Worm (Caenorhabditis elegans) whole organism, mixed stage, embryonic: ENCODE measurements around the gene picc-1.

Source experiments
- bed-3 ChIP-seq: fragments of 200-800 bp; sonication (Bioruptor generic); optimal IDR thresholded peaks from 3 replicates; lab custom pipeline; 2018; ENCODE audit warnings: mild to moderate bottlenecking, missing genetic modification characterization, moderate library complexity, missing compliant biosample characterization
- blmp-1 ChIP-seq: fragments of 150-350 bp; optimal IDR thresholded peaks from 2 replicates; lab custom pipeline; 2014; ENCODE audit warnings: missing biosample characterization, missing genetic modification characterization
- ceh-39 ChIP-seq: fragments of 150-350 bp; optimal IDR thresholded peaks from 2 replicates; lab custom pipeline; 2014; ENCODE audit warnings: missing biosample characterization, missing genetic modification characterization
- ceh-83 ChIP-seq: fragments of 200-800 bp; sonication (Bioruptor generic); optimal IDR thresholded peaks from 2 replicates; lab custom pipeline; 2018; ENCODE audit warnings: mild to moderate bottlenecking, missing genetic modification characterization, missing compliant biosample characterization
- ces-1 ChIP-seq: fragments of 150-350 bp; optimal IDR thresholded peaks from 2 replicates; lab custom pipeline; 2014; ENCODE audit warnings: missing biosample characterization, missing genetic modification reagents, missing genetic modification characterization
- cnd-1 ChIP-seq: fragments of 200-800 bp; sonication (Bioruptor generic); optimal IDR thresholded peaks from 2 replicates; lab custom pipeline; 2018; ENCODE audit warnings: mild to moderate bottlenecking, missing genetic modification characterization, missing compliant biosample characterization
- drap-1 ChIP-seq: fragments of 200-800 bp; sonication (Bioruptor generic); optimal IDR thresholded peaks from 3 replicates; lab custom pipeline; 2018; ENCODE audit warnings: mild to moderate bottlenecking, missing genetic modification characterization, missing compliant biosample characterization
- elt-1 ChIP-seq: sonication (generic microtip); optimal IDR thresholded peaks from 2 replicates; lab custom pipeline; 2017; ENCODE audit warnings: missing genetic modification characterization, mild to moderate bottlenecking, missing compliant biosample characterization, antibody characterized with exemption, moderate library complexity, borderline replicate concordance; ENCODE audit not compliant: insufficient read depth
- elt-3 ChIP-seq: fragments of 150-350 bp; optimal IDR thresholded peaks from 2 replicates; lab custom pipeline; 2014; ENCODE audit warnings: missing biosample characterization, missing genetic modification characterization
- flh-1 ChIP-seq: fragments of 200-800 bp; sonication (Bioruptor generic); optimal IDR thresholded peaks from 2 replicates; lab custom pipeline; 2018; ENCODE audit warnings: mild to moderate bottlenecking, missing genetic modification characterization, moderate library complexity, missing compliant biosample characterization
- ham-2 ChIP-seq: fragments of 200-800 bp; sonication (Bioruptor generic); optimal IDR thresholded peaks from 2 replicates; lab custom pipeline; 2018; ENCODE audit warnings: mild to moderate bottlenecking, missing genetic modification characterization, missing compliant biosample characterization
- hlh-1 ChIP-seq: fragments of 150-350 bp; optimal IDR thresholded peaks from 2 replicates; lab custom pipeline; 2014; ENCODE audit warnings: missing biosample characterization, missing genetic modification reagents, missing genetic modification characterization
- lin-13 ChIP-seq: fragments of 150-350 bp; optimal IDR thresholded peaks from 2 replicates; lab custom pipeline; 2014; ENCODE audit warnings: missing biosample characterization, missing genetic modification characterization
- lin-32 ChIP-seq: fragments of 200-800 bp; sonication (Bioruptor generic); optimal IDR thresholded peaks from 2 replicates; lab custom pipeline; 2018; ENCODE audit warnings: mild to moderate bottlenecking, missing genetic modification characterization, missing compliant biosample characterization
- lsy-2 ChIP-seq: fragments of 150-350 bp; optimal IDR thresholded peaks from 2 replicates; lab custom pipeline; 2014; ENCODE audit warnings: missing biosample characterization, missing genetic modification characterization
- mab-5 ChIP-seq: fragments of 150-350 bp; optimal IDR thresholded peaks from 2 replicates; lab custom pipeline; 2014; ENCODE audit warnings: missing biosample characterization, missing genetic modification characterization
- mep-1 ChIP-seq: fragments of 150-350 bp; optimal IDR thresholded peaks from 2 replicates; lab custom pipeline; 2017; ENCODE audit warnings: missing biosample characterization, missing genetic modification reagents, missing genetic modification characterization, inconsistent platforms
- mls-2 ChIP-seq: sonication (generic microtip); optimal IDR thresholded peaks from 2 replicates; lab custom pipeline; 2016; ENCODE audit warnings: mild to moderate bottlenecking, missing genetic modification characterization, moderate library complexity, missing compliant biosample characterization
- nhr-12 ChIP-seq: fragments of 150-350 bp; optimal IDR thresholded peaks from 2 replicates; lab custom pipeline; 2014; ENCODE audit warnings: missing biosample characterization, missing genetic modification characterization
- nhr-2 ChIP-seq: fragments of 150-350 bp; optimal IDR thresholded peaks from 2 replicates; lab custom pipeline; 2014; ENCODE audit warnings: missing biosample characterization, missing genetic modification characterization
- nhr-237 ChIP-seq: fragments of 150-350 bp; optimal IDR thresholded peaks from 2 replicates; lab custom pipeline; 2014; ENCODE audit warnings: missing biosample characterization, missing genetic modification characterization
- nhr-28 ChIP-seq: fragments of 150-350 bp; optimal IDR thresholded peaks from 2 replicates; lab custom pipeline; 2014; ENCODE audit warnings: missing biosample characterization, missing genetic modification characterization
- nhr-76 ChIP-seq: sonication (generic microtip); optimal IDR thresholded peaks from 2 replicates; lab custom pipeline; 2017; ENCODE audit warnings: missing biosample characterization, missing genetic modification characterization
- pha-4 ChIP-seq: fragments of 150-350 bp; optimal IDR thresholded peaks from 2 replicates; lab custom pipeline; 2018; ENCODE audit warnings: missing biosample characterization, missing genetic modification reagents, missing genetic modification characterization
- sem-2 ChIP-seq: fragments of 200-800 bp; sonication (Bioruptor generic); optimal IDR thresholded peaks from 2 replicates; lab custom pipeline; 2018; ENCODE audit warnings: mild to moderate bottlenecking, missing genetic modification characterization, missing compliant biosample characterization
- sptf-1 ChIP-seq: sonication (generic microtip); optimal IDR thresholded peaks from 2 replicates; lab custom pipeline; 2017; ENCODE audit warnings: mild to moderate bottlenecking, missing genetic modification characterization, moderate library complexity, missing compliant biosample characterization
- unc-120 ChIP-seq: sonication (generic microtip); optimal IDR thresholded peaks from 2 replicates; lab custom pipeline; 2017; ENCODE audit warnings: missing genetic modification characterization, missing compliant biosample characterization; ENCODE audit not compliant: poor library complexity, severe bottlenecking
- unc-62 ChIP-seq: fragments of 150-350 bp; optimal IDR thresholded peaks from 2 replicates; lab custom pipeline; 2014; ENCODE audit warnings: missing biosample characterization, missing genetic modification reagents, missing genetic modification characterization
- zip-8 ChIP-seq: fragments of 150-350 bp; optimal IDR thresholded peaks from 2 replicates; lab custom pipeline; 2014; ENCODE audit warnings: missing biosample characterization, missing genetic modification characterization
- ztf-11 ChIP-seq: fragments of 150-350 bp; optimal IDR thresholded peaks from 2 replicates; lab custom pipeline; 2014; ENCODE audit warnings: missing biosample characterization, missing genetic modification characterization

Gene picc-1

DNA sequence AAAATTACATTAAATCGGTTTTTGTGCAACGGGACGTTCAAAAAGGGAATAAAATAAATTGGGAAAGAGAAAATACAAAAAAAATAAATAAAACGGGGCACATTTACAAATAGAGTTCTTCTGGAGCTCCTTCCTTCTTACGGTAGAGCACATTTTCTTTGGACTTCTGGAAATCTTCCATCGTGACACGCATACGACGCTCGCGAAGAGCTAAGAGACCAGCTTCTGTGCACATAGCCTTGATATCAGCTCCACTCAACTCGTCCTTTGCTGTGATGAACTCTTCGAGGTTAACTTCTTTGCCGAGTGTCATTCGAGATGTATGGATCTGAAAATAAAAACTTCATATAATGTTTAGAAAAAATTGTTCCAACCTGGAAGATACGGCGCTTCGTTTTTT, 2.7 kb upstream of the picc-1 start:
- no peak for TF ChIP-seq lin-32 (GFP tag; lab: Kevin White, UChicago)
- no peak for TF ChIP-seq flh-1 (GFP tag; lab: Kevin White, UChicago)
- TF ChIP-seq nhr-28 (tag; lab: Kevin White, UChicago) = no peak
- TF ChIP-seq lin-13 = no peak
- no peak for TF ChIP-seq mep-1 (tag; lab: Kevin White, UChicago)
- TF ChIP-seq nhr-76 (tag; lab: Kevin White, UChicago) = no peak

DNA sequence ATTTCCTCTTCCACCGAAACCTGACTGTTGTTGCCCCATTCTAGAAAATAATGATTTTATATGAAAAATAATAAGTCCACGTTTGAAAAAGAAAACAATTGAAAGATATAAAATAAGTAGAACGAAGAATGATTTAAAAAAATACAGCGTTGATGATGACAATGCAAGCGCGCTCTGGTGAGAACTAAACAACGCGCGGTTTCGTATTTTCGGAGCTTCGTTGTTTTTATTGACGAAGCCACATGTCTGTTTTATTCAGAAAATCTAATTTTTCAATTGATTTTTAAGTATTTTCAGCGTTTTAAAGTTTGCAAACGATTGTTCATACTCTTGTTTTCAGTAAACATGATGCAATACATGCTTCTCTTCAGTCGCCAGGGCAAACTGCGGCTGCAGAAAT, 1.2 kb upstream of the picc-1 start, which contains the start of the genes rpt-2 and aps-1:
Gene rpt-2, minus strand, starts transcription at position 40 of the 400 bp plus-strand sequence.
Gene aps-1, plus strand, starts transcription at position 341 of the 400 bp plus-strand sequence.
- no peak for TF ChIP-seq bed-3
- TF ChIP-seq lin-13 = peak; percentile 85
- TF ChIP-seq hlh-1 (tag; lab: Kevin White, UChicago) = peak; percentile 73
- no peak for TF ChIP-seq cnd-1 (tag; lab: Kevin White, UChicago)
- no peak for TF ChIP-seq sem-2 (GFP tag; lab: Kevin White, UChicago)
- TF ChIP-seq pha-4 = peak; percentile 80
- TF ChIP-seq ceh-39 (tag; lab: Kevin White, UChicago) = peak; percentile 24
- peak; percentile 5 for TF ChIP-seq nhr-2 (tag; lab: Kevin White, UChicago)
- TF ChIP-seq mep-1 (tag; lab: Kevin White, UChicago) = peak; percentile 84
- peak; percentile 57 for TF ChIP-seq nhr-237 (tag; lab: Kevin White, UChicago)
- TF ChIP-seq unc-62 (GFP tag; lab: Kevin White, UChicago) = peak; percentile 45
- peak; percentile 73 for TF ChIP-seq mab-5
- TF ChIP-seq lsy-2 (tag; lab: Kevin White, UChicago) = peak; percentile 66
- no peak for TF ChIP-seq blmp-1 (tag; lab: Kevin White, UChicago)
- no peak for TF ChIP-seq elt-3 (tag; lab: Kevin White, UChicago)
- no peak for TF ChIP-seq mls-2 (tag; lab: Kevin White, UChicago)
- TF ChIP-seq ces-1 (GFP tag; lab: Kevin White, UChicago) = peak; percentile 64
- no peak for TF ChIP-seq nhr-76 (tag; lab: Kevin White, UChicago)

DNA sequence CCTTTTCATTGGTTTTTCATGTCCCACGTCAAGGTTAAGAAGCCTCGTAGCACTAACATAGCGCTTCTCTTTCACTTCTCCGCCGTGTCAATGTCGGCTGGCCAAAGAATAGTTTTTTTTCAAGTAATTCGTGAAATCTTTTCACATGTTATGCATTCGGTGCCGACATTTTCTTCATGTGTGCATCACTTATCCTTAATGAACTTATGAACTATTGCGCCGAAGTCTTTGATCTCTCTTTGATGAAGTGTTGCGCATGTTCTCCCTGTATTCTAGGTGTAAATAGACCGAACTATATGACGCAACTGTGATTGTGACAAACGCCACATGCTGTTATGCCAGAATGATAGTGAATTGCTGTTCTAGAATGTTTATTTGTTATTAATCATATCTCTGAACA, 3.3 kb downstream of the picc-1 start:
- TF ChIP-seq cnd-1 (tag; lab: Kevin White, UChicago) (no peak), nhr-28 (tag; lab: Kevin White, UChicago) (no peak), ham-2 (GFP tag; lab: Kevin White, UChicago) (no peak), drap-1 (GFP tag; lab: Kevin White, UChicago) (no peak), bed-3 (no peak), ceh-83 (GFP tag; lab: Kevin White, UChicago) (no peak), unc-62 (GFP tag; lab: Kevin White, UChicago) (no peak), zip-8 (tag; lab: Kevin White, UChicago) (peak; percentile 26), mab-5 (no peak), nhr-12 (tag; lab: Kevin White, UChicago) (no peak), nhr-237 (tag; lab: Kevin White, UChicago) (no peak), lin-32 (GFP tag; lab: Kevin White, UChicago) (no peak), elt-3 (tag; lab: Kevin White, UChicago) (no peak), mep-1 (tag; lab: Kevin White, UChicago) (no peak), mls-2 (tag; lab: Kevin White, UChicago) (no peak), lsy-2 (tag; lab: Kevin White, UChicago) (no peak), nhr-2 (tag; lab: Kevin White, UChicago) (peak; percentile 28)

- peak; percentile 94 for TF ChIP-seq unc-120 (tag; lab: Kevin White, UChicago)
- TF ChIP-seq cnd-1 (tag; lab: Kevin White, UChicago) = no peak
- TF ChIP-seq blmp-1 (tag; lab: Kevin White, UChicago) = no peak
- TF ChIP-seq mep-1 (tag; lab: Kevin White, UChicago) = no peak
- no peak for TF ChIP-seq nhr-2 (tag; lab: Kevin White, UChicago)
- TF ChIP-seq elt-1 (tag; lab: Kevin White, UChicago) = no peak
- no peak for TF ChIP-seq flh-1 (GFP tag; lab: Kevin White, UChicago)
- peak; percentile 37 for TF ChIP-seq sptf-1 (tag; lab: Kevin White, UChicago)
- TF ChIP-seq mab-5 = no peak
- peak; percentile 93 for TF ChIP-seq unc-62 (GFP tag; lab: Kevin White, UChicago)
- no peak for TF ChIP-seq nhr-28 (tag; lab: Kevin White, UChicago)
- no peak for TF ChIP-seq bed-3
- TF ChIP-seq nhr-12 (tag; lab: Kevin White, UChicago) = no peak
- TF ChIP-seq hlh-1 (tag; lab: Kevin White, UChicago) = peak; percentile 48
- no peak for TF ChIP-seq ceh-39 (tag; lab: Kevin White, UChicago)
- no peak for TF ChIP-seq ces-1 (GFP tag; lab: Kevin White, UChicago)
- no peak for TF ChIP-seq zip-8 (tag; lab: Kevin White, UChicago)
- TF ChIP-seq ztf-11 (tag; lab: Kevin White, UChicago) = no peak
- TF ChIP-seq, all 35 proteins: peak for 4
Observed at ce11 chrV:6030559-6030975, 11.8 kb downstream of the picc-1 start.
